Worm (Caenorhabditis elegans) whole organism, late embryonic: ENCODE data around the gene pals-24.

ENCODE experiments used
- ahr-1 ChIP-seq: sonication (generic microtip); optimal IDR thresholded peaks from 2 replicates; lab custom pipeline; 2016; ENCODE audit warnings: missing genetic modification characterization, missing compliant biosample characterization
- ama-1 ChIP-seq: fragments of 150-350 bp; optimal IDR thresholded peaks from 2 replicates; lab custom pipeline; 2014
- ceh-2 ChIP-seq: sonication (generic microtip); optimal IDR thresholded peaks from 2 replicates; lab custom pipeline; 2016; ENCODE audit warnings: missing genotype, missing genetic modification characterization, missing compliant biosample characterization
- ceh-22 ChIP-seq: sonication (generic microtip); optimal IDR thresholded peaks from 2 replicates; lab custom pipeline; 2017; ENCODE audit warnings: missing biosample characterization, missing genetic modification characterization
- ceh-9 ChIP-seq: sonication (generic microtip); optimal IDR thresholded peaks from 2 replicates; lab custom pipeline; 2016; ENCODE audit warnings: mild to moderate bottlenecking, missing genetic modification characterization, inconsistent platforms, missing compliant biosample characterization
- ets-4 ChIP-seq: sonication (generic microtip); optimal IDR thresholded peaks from 2 replicates; lab custom pipeline; 2016; ENCODE audit warnings: missing genetic modification characterization, missing compliant biosample characterization
- fkh-10 ChIP-seq: fragments of 150-350 bp; optimal IDR thresholded peaks from 2 replicates; lab custom pipeline; 2014; ENCODE audit warnings: missing biosample characterization, missing genetic modification reagents, missing genetic modification characterization
- hlh-6 ChIP-seq: sonication (generic microtip); optimal IDR thresholded peaks from 2 replicates; lab custom pipeline; 2016; ENCODE audit warnings: missing genotype, missing genetic modification characterization, missing compliant biosample characterization
- pha-2 ChIP-seq: sonication (generic microtip); optimal IDR thresholded peaks from 2 replicates; lab custom pipeline; 2017; ENCODE audit warnings: mild to moderate bottlenecking, missing genetic modification characterization, missing compliant biosample characterization
- pha-4 ChIP-seq: fragments of 150-350 bp; optimal IDR thresholded peaks from 2 replicates; lab custom pipeline; 2018; ENCODE audit warnings: missing biosample characterization, missing genetic modification reagents, missing genetic modification characterization
- pros-1 ChIP-seq: fragments of 150-350 bp; optimal IDR thresholded peaks from 2 replicates; lab custom pipeline; 2014; ENCODE audit warnings: missing biosample characterization, missing genetic modification reagents, missing genetic modification characterization
- unc-86 ChIP-seq: sonication (generic microtip); optimal IDR thresholded peaks from 2 replicates; lab custom pipeline; 2016; ENCODE audit warnings: missing genetic modification characterization, missing compliant biosample characterization

ce11 chrIII:151084-151483 is 30.8 kb downstream of the pals-24 start:
- no peak for TF ChIP-seq ama-1 (lab: Kevin White, UChicago)
- TF ChIP-seq hlh-6 (tag; lab: Kevin White, UChicago): no peak
- TF ChIP-seq ceh-22 (tag; lab: Kevin White, UChicago): no peak
- TF ChIP-seq pha-2 (tag; lab: Kevin White, UChicago): no peak
- no peak for TF ChIP-seq ceh-9 (tag; lab: Kevin White, UChicago)
- TF ChIP-seq fkh-10 (GFP tag; lab: Kevin White, UChicago): no peak
- TF ChIP-seq ceh-2: no peak
- no peak for TF ChIP-seq pros-1 (tag; lab: Kevin White, UChicago)
- TF ChIP-seq ahr-1 (tag; lab: Kevin White, UChicago): no peak
- TF ChIP-seq ets-4 (tag; lab: Kevin White, UChicago): no peak
- TF ChIP-seq unc-86 (tag; lab: Kevin White, UChicago): no peak
- TF ChIP-seq pha-4 (tag; lab: Kevin White, UChicago): no peak
